Fruit fly (Drosophila melanogaster) whole organism, embryonic: ENCODE measurements around the gene mRpS25.
A peak's percentile ranks its signal among the peaks of the same experiment; 100 is the strongest.

ENCODE experiments used
- CG10366 ChIP-seq: fragments of 200-800 bp; sonication (Bioruptor generic); IDR thresholded peaks from 2 replicates; pipeline ENCODE4 v1.3.6; 2022; ENCODE audit warnings: missing biosample characterization, missing genetic modification characterization
- CG12391 ChIP-seq: fragments of 200-800 bp; sonication (Bioruptor generic); optimal IDR thresholded peaks from 3 replicates; lab custom pipeline; 2018; ENCODE audit warnings: missing biosample characterization, mild to moderate bottlenecking, missing genetic modification characterization, moderate library complexity
- CG13296 ChIP-seq: fragments of 200-800 bp; sonication (Bioruptor generic); optimal IDR thresholded peaks from 3 replicates; lab custom pipeline; 2018; ENCODE audit warnings: missing biosample characterization, mild to moderate bottlenecking, missing genetic modification characterization
- CG15073 ChIP-seq: fragments of 200-800 bp; sonication (Bioruptor generic); optimal IDR thresholded peaks from 2 replicates; lab custom pipeline; 2016; ENCODE audit warnings: missing biosample characterization, missing genetic modification characterization
- CG16813 ChIP-seq: fragments of 200-800 bp; sonication (Bioruptor generic); IDR thresholded peaks from 3 replicates; pipeline ENCODE4 v1.3.6; 2022; ENCODE audit warnings: missing biosample characterization, missing genetic modification characterization; ENCODE audit not compliant: partially characterized antibody
- CG17568 ChIP-seq: fragments of 200-800 bp; sonication (Bioruptor generic); optimal IDR thresholded peaks from 2 replicates; lab custom pipeline; 2018; ENCODE audit warnings: missing biosample characterization, mild to moderate bottlenecking, missing genetic modification characterization, moderate library complexity
- CG1792 ChIP-seq: fragments of 200-800 bp; sonication (Bioruptor generic); optimal IDR thresholded peaks from 2 replicates; lab custom pipeline; 2016; ENCODE audit warnings: missing biosample characterization, missing genetic modification characterization
- CG2875 ChIP-seq: fragments of 200-800 bp; sonication (Bioruptor generic); optimal IDR thresholded peaks from 2 replicates; lab custom pipeline; 2017; ENCODE audit warnings: missing biosample characterization, mild to moderate bottlenecking, missing genetic modification characterization, missing genetic modification reagents
- CG30020 ChIP-seq: fragments of 200-800 bp; optimal IDR thresholded peaks from 2 replicates; lab custom pipeline; 2019; ENCODE audit warnings: missing biosample characterization, mild to moderate bottlenecking, missing genetic modification characterization, moderate library complexity
- CG30403 ChIP-seq: fragments of 200-800 bp; sonication (Bioruptor generic); optimal IDR thresholded peaks from 3 replicates; lab custom pipeline; 2016; ENCODE audit warnings: missing biosample characterization, missing genetic modification characterization
- CG31224 ChIP-seq: fragments of 200-800 bp; sonication (Bioruptor generic); IDR thresholded peaks from 2 replicates; pipeline ENCODE4 v1.3.6; 2022; ENCODE audit warnings: missing biosample characterization, missing genetic modification characterization
- CG31388 ChIP-seq: fragments of 200-800 bp; sonication (Bioruptor generic); optimal IDR thresholded peaks from 2 replicates; lab custom pipeline; 2016; ENCODE audit warnings: missing biosample characterization, missing genetic modification characterization
- CG31441 ChIP-seq: fragments of 200-800 bp; sonication (Bioruptor generic); IDR thresholded peaks from 2 replicates; pipeline ENCODE4 v1.3.6; 2022; ENCODE audit warnings: missing biosample characterization, missing genetic modification characterization
- CG3163 ChIP-seq: fragments of 200-800 bp; sonication (Bioruptor generic); optimal IDR thresholded peaks from 3 replicates; lab custom pipeline; 2016; ENCODE audit warnings: missing biosample characterization, missing genetic modification characterization
- CG33213 ChIP-seq: fragments of 200-800 bp; sonication (Bioruptor generic); optimal IDR thresholded peaks from 3 replicates; lab custom pipeline; 2016; ENCODE audit warnings: missing biosample characterization, missing genetic modification characterization
- CG34422 ChIP-seq: fragments of 200-800 bp; sonication (Bioruptor generic); IDR thresholded peaks from 3 replicates; pipeline ENCODE4 v1.3.6; 2022; ENCODE audit warnings: missing biosample characterization, missing genetic modification characterization
- CG4282 ChIP-seq: fragments of 200-800 bp; sonication (Bioruptor generic); optimal IDR thresholded peaks from 2 replicates; lab custom pipeline; 2016; ENCODE audit warnings: missing biosample characterization, missing genetic modification characterization
- CG43689 ChIP-seq: fragments of 200-800 bp; sonication (Bioruptor generic); IDR thresholded peaks from 2 replicates; pipeline ENCODE4 v1.3.6; 2022; ENCODE audit warnings: missing biosample characterization, missing genetic modification characterization
- CG4854 ChIP-seq: fragments of 200-800 bp; sonication (Bioruptor generic); optimal IDR thresholded peaks from 2 replicates; lab custom pipeline; 2016; ENCODE audit warnings: missing biosample characterization, missing genetic modification characterization, inconsistent platforms
- CG6689 ChIP-seq: fragments of 200-800 bp; sonication (Bioruptor generic); IDR thresholded peaks from 2 replicates; pipeline ENCODE4 v1.3.6; 2022; ENCODE audit warnings: missing biosample characterization, missing genetic modification characterization
- CG7271 ChIP-seq: fragments of 200-800 bp; sonication (Bioruptor generic); optimal IDR thresholded peaks from 2 replicates; lab custom pipeline; 2018; ENCODE audit warnings: missing biosample characterization, mild to moderate bottlenecking, missing genetic modification characterization, moderate library complexity
- CG7928 ChIP-seq: fragments of 200-800 bp; sonication (Bioruptor generic); optimal IDR thresholded peaks from 2 replicates; lab custom pipeline; 2017; ENCODE audit warnings: missing biosample characterization, mild to moderate bottlenecking, missing genetic modification characterization
- CG8290 ChIP-seq, 3 experiments: fragments of 200-800 bp; sonication (Bioruptor generic); optimal IDR thresholded peaks; 2 replicates each; lab custom pipeline; 2016 to 2019; ENCODE audit warnings: missing biosample characterization in 3 of 3, missing genetic modification characterization in 3 of 3, mild to moderate bottlenecking in 2 of 3, moderate library complexity in 1 of 3
- CG9609 ChIP-seq: fragments of 200-800 bp; sonication (Bioruptor generic); optimal IDR thresholded peaks from 3 replicates; lab custom pipeline; 2016; ENCODE audit warnings: missing biosample characterization, missing genetic modification characterization
- CG9932 ChIP-seq: fragments of 200-800 bp; sonication (Bioruptor generic); IDR thresholded peaks from 2 replicates; pipeline ENCODE4 v1.3.6; 2022; ENCODE audit warnings: missing biosample characterization, missing genetic modification characterization
- Chrac-16 ChIP-seq: fragments of 200-800 bp; sonication (Bioruptor generic); optimal IDR thresholded peaks from 3 replicates; lab custom pipeline; 2016; ENCODE audit warnings: missing biosample characterization, missing genetic modification characterization
- E2f1 ChIP-seq: fragments of 200-800 bp; sonication (Bioruptor generic); IDR thresholded peaks from 2 replicates; pipeline ENCODE4 v1.3.6; 2022; ENCODE audit warnings: missing biosample characterization, missing genetic modification characterization
- Hmr ChIP-seq: fragments of 200-800 bp; sonication (Bioruptor generic); optimal IDR thresholded peaks from 3 replicates; lab custom pipeline; 2017; ENCODE audit warnings: mild to moderate bottlenecking, missing biosample characterization, missing genetic modification reagents, missing genetic modification characterization
- Jarid2 ChIP-seq: fragments of 200-800 bp; sonication (Bioruptor generic); optimal IDR thresholded peaks from 3 replicates; lab custom pipeline; 2017; ENCODE audit warnings: mild to moderate bottlenecking, missing biosample characterization, missing genetic modification reagents, missing genetic modification characterization
- Myb ChIP-seq: fragments of 200-800 bp; sonication (Bioruptor generic); optimal IDR thresholded peaks from 2 replicates; lab custom pipeline; 2016; ENCODE audit warnings: missing biosample characterization, missing genetic modification characterization
- Ptx1 ChIP-seq: fragments of 200-800 bp; sonication (Bioruptor generic); IDR thresholded peaks from 2 replicates; pipeline ENCODE4 v1.3.6; 2022; ENCODE audit warnings: missing biosample characterization, missing genetic modification characterization
- ab ChIP-seq: fragments of 200-800 bp; sonication (Bioruptor generic); optimal IDR thresholded peaks from 2 replicates; lab custom pipeline; 2016; ENCODE audit warnings: missing biosample characterization, missing genetic modification characterization
- ara ChIP-seq: fragments of 200-800 bp; sonication (Bioruptor generic); IDR thresholded peaks from 2 replicates; pipeline ENCODE4 v1.3.6; 2022; ENCODE audit warnings: missing biosample characterization, missing genetic modification characterization
- br ChIP-seq: fragments of >200 bp; optimal IDR thresholded peaks from 2 replicates; lab custom pipeline; 2017
- caup ChIP-seq: fragments of 200-800 bp; sonication (Bioruptor generic); optimal IDR thresholded peaks from 3 replicates; lab custom pipeline; 2017; ENCODE audit warnings: missing biosample characterization, mild to moderate bottlenecking, missing genetic modification characterization, moderate library complexity; ENCODE audit not compliant: severe bottlenecking
- chif ChIP-seq, 2 experiments: fragments of 200-800 bp; sonication (Bioruptor generic); optimal IDR thresholded peaks; 3 replicates each; lab custom pipeline; 2016; ENCODE audit warnings: missing biosample characterization in 2 of 2, missing genetic modification characterization in 2 of 2
- dmrt11E ChIP-seq: fragments of 200-800 bp; sonication (Bioruptor generic); optimal IDR thresholded peaks from 3 replicates; lab custom pipeline; 2018; ENCODE audit warnings: missing biosample characterization, mild to moderate bottlenecking, missing genetic modification characterization, moderate library complexity
- dmrt99B ChIP-seq: fragments of 200-800 bp; sonication (Bioruptor generic); optimal IDR thresholded peaks from 2 replicates; lab custom pipeline; 2018; ENCODE audit warnings: missing biosample characterization, mild to moderate bottlenecking, missing genetic modification characterization, moderate library complexity
- exex ChIP-seq: fragments of 200-800 bp; sonication (Bioruptor generic); optimal IDR thresholded peaks from 4 replicates; lab custom pipeline; 2018; ENCODE audit warnings: missing biosample characterization, mild to moderate bottlenecking, missing genetic modification characterization, moderate library complexity
- gce ChIP-seq: fragments of 200-800 bp; sonication (Bioruptor generic); IDR thresholded peaks from 3 replicates; pipeline ENCODE4 v1.3.6; 2022; ENCODE audit warnings: missing biosample characterization, missing genetic modification characterization
- h ChIP-seq: fragments of >200 bp; optimal IDR thresholded peaks from 2 replicates; lab custom pipeline; 2017
- jigr1 ChIP-seq: fragments of 200-800 bp; sonication (Bioruptor generic); IDR thresholded peaks from 3 replicates; pipeline ENCODE4 v1.3.6; 2022; ENCODE audit warnings: missing biosample characterization, missing genetic modification characterization
- mam ChIP-seq: fragments of 200-800 bp; sonication (Bioruptor generic); optimal IDR thresholded peaks from 3 replicates; lab custom pipeline; 2016; ENCODE audit warnings: missing biosample characterization, missing genetic modification characterization
- pb ChIP-seq: fragments of 200-800 bp; sonication (Bioruptor generic); optimal IDR thresholded peaks from 3 replicates; lab custom pipeline; 2016; ENCODE audit warnings: missing biosample characterization, missing genetic modification characterization
- pho ChIP-seq: fragments of 200-800 bp; sonication (Bioruptor generic); optimal IDR thresholded peaks from 2 replicates; lab custom pipeline; 2016; ENCODE audit warnings: missing biosample characterization, missing genetic modification characterization
- pnt ChIP-seq: fragments of 200-800 bp; sonication (Bioruptor generic); optimal IDR thresholded peaks from 3 replicates; lab custom pipeline; 2016; ENCODE audit warnings: missing biosample characterization, missing genetic modification characterization
- pzg ChIP-seq: fragments of 200-800 bp; sonication (Bioruptor generic); optimal IDR thresholded peaks from 3 replicates; lab custom pipeline; 2018; ENCODE audit warnings: missing biosample characterization, mild to moderate bottlenecking, missing genetic modification characterization, moderate library complexity
- ssp ChIP-seq: fragments of 200-800 bp; sonication (Bioruptor generic); IDR thresholded peaks from 2 replicates; pipeline ENCODE4 v1.3.6; 2022; ENCODE audit warnings: missing biosample characterization, missing genetic modification characterization
- tap ChIP-seq: fragments of 200-800 bp; optimal IDR thresholded peaks from 3 replicates; lab custom pipeline; 2019; ENCODE audit warnings: missing biosample characterization, mild to moderate bottlenecking, missing genetic modification characterization, moderate library complexity
- unpg ChIP-seq: fragments of 200-800 bp; sonication (Bioruptor generic); optimal IDR thresholded peaks from 3 replicates; lab custom pipeline; 2018; ENCODE audit warnings: missing biosample characterization, mild to moderate bottlenecking, missing genetic modification characterization, moderate library complexity
- zen2 ChIP-seq: fragments of 200-800 bp; sonication (Bioruptor generic); IDR thresholded peaks from 3 replicates; pipeline ENCODE4 v1.3.6; 2022; ENCODE audit warnings: missing biosample characterization, missing genetic modification characterization; ENCODE audit not compliant: partially characterized antibody

The mRpS25 gene

DNA sequence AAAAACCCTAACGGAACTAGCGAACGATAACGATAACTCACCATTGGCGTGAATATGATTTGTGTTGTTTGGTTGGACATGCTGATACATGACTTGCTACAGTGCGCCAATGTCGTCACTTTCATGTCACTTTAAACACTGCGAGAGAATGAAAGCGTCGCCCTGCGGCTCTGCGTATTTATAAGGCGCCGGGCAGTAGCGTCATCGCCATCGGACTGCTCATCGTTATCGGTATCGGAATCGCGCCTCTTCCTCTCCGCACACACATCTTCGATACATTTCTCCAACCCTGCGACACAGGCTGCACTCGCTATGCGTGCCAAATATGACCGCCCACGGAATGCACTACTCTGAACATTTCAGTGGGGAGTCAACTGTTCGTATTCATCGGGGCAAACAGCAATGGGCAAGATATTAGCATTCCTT, 19.7 kb upstream of the mRpS25 start, which contains the start of gene sbm (continued):
- TF ChIP-seq Hmr (GFP tag; lab: Kevin White, UChicago) (peak; percentile 36), CG43689 (GFP tag; lab: Robert Waterston, UW) (no peak), tap (tag; lab: Kevin White, UChicago) (no peak), Chrac-16 (GFP tag; lab: Kevin White, UChicago) (peak; percentile 34), CG13296 (no peak), CG30020 (no peak), CG10366 (GFP tag; lab: Robert Waterston, UW) (peak; percentile 17; the same call in 1 of the 2 replicates), CG9932 (GFP tag; lab: Robert Waterston, UW) (peak; percentile 72), CG34422 (GFP tag; lab: Robert Waterston, UW) (0 out of 3 replicates have a peak, but pooled peaks have one; percentile 36), gce (GFP tag; lab: Robert Waterston, UW) (no peak), pnt (peak; percentile 60), CG7928 (GFP tag; lab: Kevin White, UChicago) (peak; percentile 88), CG31388 (GFP tag; lab: Kevin White, UChicago) (no peak), CG16813 (GFP tag; lab: Robert Waterston, UW) (peak; percentile 74), CG9609 (GFP tag; lab: Kevin White, UChicago) (peak; percentile 69), CG33213 (no peak), CG17568 (GFP tag; lab: Kevin White, UChicago) (no peak), CG6689 (peak; percentile 27; the same call in 1 of the 2 replicates), Ptx1 (GFP tag; lab: Robert Waterston, UW) (peak; percentile 60), CG7271 (tag; lab: Kevin White, UChicago) (no peak), CG1792 (GFP tag; lab: Kevin White, UChicago) (peak; percentile 16), CG31224 (GFP tag; lab: Robert Waterston, UW) (peak; percentile 47; the same call in 1 of the 2 replicates), CG8290 (GFP tag; optimal IDR thresholded peaks at IDR 0.05; lab: Kevin White, UChicago) (no peak), CG8290 (tag; optimal IDR thresholded peaks at IDR 0.05; lab: Kevin White, UChicago) (peak in 1 of 2 experiments; percentile 89), h (no peak), pho (GFP tag; lab: Kevin White, UChicago) (peak; percentile 49), mam (GFP tag; lab: Kevin White, UChicago) (peak; percentile 63), exex (no peak), ab (peak; percentile 8), unpg (GFP tag; lab: Kevin White, UChicago) (peak; percentile 23), CG30403 (GFP tag; lab: Kevin White, UChicago) (peak; percentile 54), CG3163 (GFP tag; lab: Kevin White, UChicago) (no peak), caup (GFP tag; lab: Kevin White, UChicago) (no peak), zen2 (peak; percentile 42; the same call in 2 of the 3 replicates), chif (GFP tag; optimal IDR thresholded peaks at IDR 0.05; lab: Kevin White, UChicago) (peak; percentile 31), Myb (peak; percentile 76), Jarid2 (GFP tag; lab: Kevin White, UChicago) (peak; percentile 59), pzg (GFP tag; lab: Kevin White, UChicago) (peak; percentile 55), ara (GFP tag; lab: Robert Waterston, UW) (no peak), CG31441 (GFP tag; lab: Robert Waterston, UW) (0 out of 2 replicates have a peak, but pooled peaks have one; percentile 12), ssp (GFP tag; lab: Robert Waterston, UW) (peak; percentile 33; the same call in 1 of the 2 replicates), br (lab: Kevin White, UChicago) (no peak), CG2875 (no peak), CG12391 (tag; lab: Kevin White, UChicago) (peak; percentile 22), CG15073 (GFP tag; lab: Kevin White, UChicago) (no peak), E2f1 (GFP tag; lab: Robert Waterston, UW) (peak; percentile 49; the same call in 1 of the 2 replicates), CG4282 (GFP tag; lab: Kevin White, UChicago) (peak; percentile 36), CG4854 (GFP tag; lab: Kevin White, UChicago) (no peak), pb (GFP tag; lab: Kevin White, UChicago) (peak; percentile 33), dmrt99B (tag; lab: Kevin White, UChicago) (peak; percentile 31), jigr1 (0 out of 3 replicates have a peak, but pooled peaks have one; percentile 25), dmrt11E (tag; lab: Kevin White, UChicago) (no peak)
